Worm (Caenorhabditis elegans) whole organism, midembryonic: Measurements from ENCODE around the gene R03H10.1.

Source experiments
- T22C8.4 ChIP-seq: fragments of 200-800 bp; sonication (Bioruptor generic); IDR thresholded peaks from 2 replicates; pipeline ENCODE4 v1.3.6; 2022; ENCODE audit warnings: missing genetic modification characterization, missing compliant biosample characterization
- cog-1 ChIP-seq: sonication (generic microtip); optimal IDR thresholded peaks from 2 replicates; lab custom pipeline; 2016; ENCODE audit warnings: missing genetic modification characterization, missing compliant biosample characterization
- flt-1 ChIP-seq: fragments of 200-800 bp; sonication (Bioruptor generic); IDR thresholded peaks from 2 replicates; pipeline ENCODE4 v1.3.6; 2022; ENCODE audit warnings: missing genetic modification characterization, missing compliant biosample characterization
- klf-2 ChIP-seq: fragments of 200-800 bp; sonication (Bioruptor generic); conservative IDR thresholded peaks from 2 replicates; pipeline ENCODE4 v1.3.6; 2022; ENCODE audit warnings: missing genetic modification reagents, missing genetic modification characterization, missing compliant biosample characterization
- med-1 ChIP-seq: sonication (generic microtip); optimal IDR thresholded peaks from 2 replicates; lab custom pipeline; 2017; ENCODE audit warnings: missing genetic modification characterization, mild to moderate bottlenecking, missing compliant biosample characterization, antibody characterized with exemption, missing genetic modification reagents; ENCODE audit not compliant: insufficient read depth
- ref-1 ChIP-seq: fragments of 200-800 bp; sonication (Bioruptor generic); conservative IDR thresholded peaks from 2 replicates; pipeline ENCODE4 v1.3.6; 2022; ENCODE audit warnings: missing genetic modification reagents, missing genetic modification characterization, missing compliant biosample characterization
- tab-1 ChIP-seq: fragments of 200-800 bp; sonication (Bioruptor generic); IDR thresholded peaks from 2 replicates; pipeline ENCODE4 v1.3.6; 2022; ENCODE audit warnings: missing genetic modification characterization, missing compliant biosample characterization
- ztf-23 ChIP-seq: fragments of 200-800 bp; sonication (Bioruptor generic); IDR thresholded peaks from 2 replicates; pipeline ENCODE4 v1.3.6; 2022; ENCODE audit warnings: missing genetic modification reagents, missing genetic modification characterization, missing compliant biosample characterization
- ztf-29 ChIP-seq: fragments of 200-800 bp; sonication (Bioruptor generic); IDR thresholded peaks from 2 replicates; pipeline ENCODE4 v1.3.6; 2022; ENCODE audit warnings: missing genetic modification reagents, missing genetic modification characterization, missing compliant biosample characterization

The R03H10.1 gene

ce11 chrII:4186364-4186763 lies 6.3 kb downstream of the R03H10.1 start, which contains the start of gene cpna-1:
TSS of gene cpna-1 (plus strand) at chrII:4186664.
- TF ChIP-seq klf-2 (no peak), T22C8.4 (GFP tag; lab: Robert Waterston, UW) (no peak), tab-1 (GFP tag; lab: Robert Waterston, UW) (no peak), ref-1 (GFP tag; lab: Robert Waterston, UW) (no peak), ztf-23 (no peak), ztf-29 (GFP tag; lab: Robert Waterston, UW) (no peak), cog-1 (tag; lab: Kevin White, UChicago) (no peak), flt-1 (no peak), med-1 (no peak)

- no peak for TF ChIP-seq ztf-29 (GFP tag; lab: Robert Waterston, UW)
- no peak for TF ChIP-seq klf-2
- TF ChIP-seq T22C8.4 (GFP tag; lab: Robert Waterston, UW) = no peak
- no peak for TF ChIP-seq tab-1 (GFP tag; lab: Robert Waterston, UW)
- no peak for TF ChIP-seq flt-1
- TF ChIP-seq ref-1 (GFP tag; lab: Robert Waterston, UW) = no peak
- no peak for TF ChIP-seq med-1
- no peak for TF ChIP-seq ztf-23
- no peak for TF ChIP-seq cog-1 (tag; lab: Kevin White, UChicago)
Measured at ce11 chrII:4194127-4194526, 14.1 kb downstream of the R03H10.1 start, which contains the start of gene mth-2. TSS of gene mth-2 (minus strand) at chrII:4194314.

- TF ChIP-seq klf-2 (no peak), flt-1 (no peak)
Measured at ce11 chrII:4203729-4204184, 23.7 kb downstream of the R03H10.1 start, which contains the start of gene mth-1. TSS of gene mth-1 (minus strand) at chrII:4203779.

- TF ChIP-seq tab-1 (GFP tag; lab: Robert Waterston, UW) = no peak
- TF ChIP-seq ref-1 (GFP tag; lab: Robert Waterston, UW) = no peak
Measured at ce11 chrII:4209071-4209747, 29.2 kb downstream of the R03H10.1 start, which contains the start of gene F31D5.6. TSS of gene F31D5.6 (plus strand) at chrII:4209697.

- TF ChIP-seq ztf-29 (GFP tag; lab: Robert Waterston, UW) (no peak), ref-1 (GFP tag; lab: Robert Waterston, UW) (no peak), flt-1 (no peak), tab-1 (GFP tag; lab: Robert Waterston, UW) (no peak), ztf-23 (no peak)
Measured at ce11 chrII:4211113-4211512, 31.1 kb downstream of the R03H10.1 start, which contains the start of gene F31D5.7. TSS of gene F31D5.7 (plus strand) at chrII:4211413.

ce11 chrII:4215318-4215717 lies 35.3 kb downstream of the R03H10.1 start, which contains the start of gene F31D5.2:
TSS of gene F31D5.2 (plus strand) at chrII:4215618.
- TF ChIP-seq flt-1 (no peak), med-1 (no peak), T22C8.4 (GFP tag; lab: Robert Waterston, UW) (no peak), ztf-23 (no peak), tab-1 (GFP tag; lab: Robert Waterston, UW) (no peak), ztf-29 (GFP tag; lab: Robert Waterston, UW) (no peak), cog-1 (tag; lab: Kevin White, UChicago) (no peak), ref-1 (GFP tag; lab: Robert Waterston, UW) (no peak)

ce11 chrII:4219062-4219461 lies 39.0 kb downstream of the R03H10.1 start, which contains the start of gene F31D5.1:
TSS of gene F31D5.1 (plus strand) at chrII:4219362.
- TF ChIP-seq ref-1 (GFP tag; lab: Robert Waterston, UW) = no peak
- TF ChIP-seq med-1 = no peak
- TF ChIP-seq T22C8.4 (GFP tag; lab: Robert Waterston, UW) = no peak

- TF ChIP-seq klf-2 = no peak
- no peak for TF ChIP-seq ref-1 (GFP tag; lab: Robert Waterston, UW)
- TF ChIP-seq tab-1 (GFP tag; lab: Robert Waterston, UW) = no peak
- no peak for TF ChIP-seq ztf-23
- no peak for TF ChIP-seq ztf-29 (GFP tag; lab: Robert Waterston, UW)
- no peak for TF ChIP-seq T22C8.4 (GFP tag; lab: Robert Waterston, UW)
- TF ChIP-seq cog-1 (tag; lab: Kevin White, UChicago) = no peak
- no peak for TF ChIP-seq flt-1
- no peak for TF ChIP-seq med-1
Measured at ce11 chrII:4222469-4222868, 42.4 kb downstream of the R03H10.1 start.

ce11 chrII:4222983-4223382 lies 42.9 kb downstream of the R03H10.1 start, which contains the start of gene C16A11.5:
TSS of gene C16A11.5 (plus strand) at chrII:4223305.
- TF ChIP-seq T22C8.4 (GFP tag; lab: Robert Waterston, UW) (no peak), ref-1 (GFP tag; lab: Robert Waterston, UW) (no peak), tab-1 (GFP tag; lab: Robert Waterston, UW) (no peak), med-1 (no peak), ztf-29 (GFP tag; lab: Robert Waterston, UW) (no peak), flt-1 (no peak), cog-1 (tag; lab: Kevin White, UChicago) (no peak), ztf-23 (no peak), klf-2 (no peak)

- TF ChIP-seq cog-1 (tag; lab: Kevin White, UChicago) (no peak), flt-1 (no peak), ztf-23 (no peak), klf-2 (no peak), ztf-29 (GFP tag; lab: Robert Waterston, UW) (no peak), T22C8.4 (GFP tag; lab: Robert Waterston, UW) (no peak), ref-1 (GFP tag; lab: Robert Waterston, UW) (no peak), med-1 (no peak), tab-1 (GFP tag; lab: Robert Waterston, UW) (no peak)
Measured at ce11 chrII:4226598-4227096, 46.6 kb downstream of the R03H10.1 start, which contains the start of gene C16A11.4. TSS of gene C16A11.4 (plus strand) at chrII:4227046.
